Worm (Caenorhabditis elegans): ENCODE measurements around the gene cash-1.
"Not testable (repeated sequence)": the region's sequence is repeated elsewhere in the genome, so short reads cannot be mapped to it uniquely, and the experiment has no call there.

The cash-1 gene

ce11 chrV:10339200-10339599 is 22.9 kb upstream of the cash-1 start, which contains the start of gene K07C5.2:
Gene K07C5.2 (plus strand): TSS chrV:10339500.
- no peak for TF ChIP-seq skn-1 (tag; optimal IDR thresholded peaks at IDR 0.05)
- TF ChIP-seq lin-11 (tag; optimal IDR thresholded peaks at IDR 0.05) = no peak
- no peak for TF ChIP-seq nhr-11 (tag; optimal IDR thresholded peaks at IDR 0.05)
- no peak for TF ChIP-seq nhr-23 (tag; optimal IDR thresholded peaks at IDR 0.05)
- no peak for TF ChIP-seq nhr-12 (tag; optimal IDR thresholded peaks at IDR 0.05)
- TF ChIP-seq zag-1 (tag; optimal IDR thresholded peaks at IDR 0.05) = no peak
- no peak for TF ChIP-seq lin-39 (tag; optimal IDR thresholded peaks at IDR 0.05)
- no peak for TF ChIP-seq nhr-77 (tag; optimal IDR thresholded peaks at IDR 0.05)
- no peak for TF ChIP-seq mab-5 (tag; optimal IDR thresholded peaks at IDR 0.05)
- no peak for TF ChIP-seq fos-1 (tag; optimal IDR thresholded peaks at IDR 0.05)
- TF ChIP-seq ztf-11 (tag; optimal IDR thresholded peaks at IDR 0.05) = no peak
- TF ChIP-seq unc-39 (tag; optimal IDR thresholded peaks at IDR 0.05) = no peak
- TF ChIP-seq gmeb-1 (tag; optimal IDR thresholded peaks at IDR 0.05) = no peak
- TF ChIP-seq egl-27 (tag; optimal IDR thresholded peaks at IDR 0.05) = no peak

- TF ChIP-seq gmeb-1 (tag; optimal IDR thresholded peaks at IDR 0.05) = peak; percentile 69
- TF ChIP-seq Y55F3AM.14 (GFP tag; optimal IDR thresholded peaks at IDR 0.05) = peak; percentile 33
- peak; percentile 36 for TF ChIP-seq C34F6.9 (tag; optimal IDR thresholded peaks at IDR 0.05)
- TF ChIP-seq F13H6.1 (tag; optimal IDR thresholded peaks at IDR 0.05) = peak; percentile 77
- peak; percentile 31 for TF ChIP-seq crh-2 (tag; optimal IDR thresholded peaks at IDR 0.05)
- TF ChIP-seq unc-55 (GFP tag; optimal IDR thresholded peaks at IDR 0.05) = peak; percentile 42
- peak; percentile 42 to 61 for TF ChIP-seq lsy-2 (tag; optimal IDR thresholded peaks at IDR 0.05)
- peak; percentile 55 for TF ChIP-seq sem-4 (tag; optimal IDR thresholded peaks at IDR 0.05)
- peak; percentile 45 for TF ChIP-seq nhr-129 (tag; optimal IDR thresholded peaks at IDR 0.05)
- peak; percentile 66 for TF ChIP-seq sma-3 (GFP tag; optimal IDR thresholded peaks at IDR 0.05)
- TF ChIP-seq blmp-1 (tag; optimal IDR thresholded peaks at IDR 0.05; ENCODE audit: insufficient read depth) = peak; percentile 4
- TF ChIP-seq mab-5 (tag; optimal IDR thresholded peaks at IDR 0.05) = peak; percentile 30
- peak; percentile 27 for TF ChIP-seq nhr-25 (tag; optimal IDR thresholded peaks at IDR 0.05)
- peak; percentile 74 for TF ChIP-seq sma-9 (GFP tag; optimal IDR thresholded peaks at IDR 0.05)
- not testable (repeated sequence) for TF ChIP-seq sma-9 (tag; optimal IDR thresholded peaks at IDR 0.05)
- TF ChIP-seq lin-13 (GFP tag; optimal IDR thresholded peaks at IDR 0.05) = peak; percentile 62
These were observed 20.1 kb upstream of the cash-1 start, which contains the start of gene K07C5.13 for ce11 chrV:10341905-10342328. Gene K07C5.13 (plus strand): TSS chrV:10342055.

ce11 chrV:10342904-10343303 is 19.2 kb upstream of the cash-1 start, which contains the start of gene K07C5.3:
Gene K07C5.3 (plus strand): TSS chrV:10343032.
- TF ChIP-seq ZK546.5 (tag; optimal IDR thresholded peaks at IDR 0.05) (no peak), R02D3.7 (tag; optimal IDR thresholded peaks at IDR 0.05) (no peak), unc-39 (tag; optimal IDR thresholded peaks at IDR 0.05) (no peak), lin-13 (GFP tag; optimal IDR thresholded peaks at IDR 0.05) (no peak), mdl-1 (tag; optimal IDR thresholded peaks at IDR 0.05) (no peak), gmeb-1 (tag; optimal IDR thresholded peaks at IDR 0.05) (no peak), alr-1 (tag; optimal IDR thresholded peaks at IDR 0.05) (no peak), crh-2 (tag; optimal IDR thresholded peaks at IDR 0.05) (no peak), sem-4 (tag; optimal IDR thresholded peaks at IDR 0.05) (no peak), mbf-1 (tag; optimal IDR thresholded peaks at IDR 0.05) (no peak), zag-1 (tag; optimal IDR thresholded peaks at IDR 0.05) (no peak)

- TF ChIP-seq ztf-11 (tag; optimal IDR thresholded peaks at IDR 0.05) (no peak), unc-39 (tag; optimal IDR thresholded peaks at IDR 0.05) (no peak), elt-3 (tag; optimal IDR thresholded peaks at IDR 0.05) (no peak), nhr-23 (tag; optimal IDR thresholded peaks at IDR 0.05) (no peak), ceh-16 (tag; optimal IDR thresholded peaks at IDR 0.05) (no peak), nhr-77 (tag; optimal IDR thresholded peaks at IDR 0.05) (no peak), aly-2 (tag; optimal IDR thresholded peaks at IDR 0.05) (no peak), mdl-1 (tag; optimal IDR thresholded peaks at IDR 0.05) (no peak), nhr-10 (tag; optimal IDR thresholded peaks at IDR 0.05) (no peak), nhr-12 (tag; optimal IDR thresholded peaks at IDR 0.05) (no peak), sem-4 (tag; optimal IDR thresholded peaks at IDR 0.05) (no peak), Y55F3AM.14 (GFP tag; optimal IDR thresholded peaks at IDR 0.05) (no peak), dmd-4 (tag; optimal IDR thresholded peaks at IDR 0.05) (no peak), C34F6.9 (tag; optimal IDR thresholded peaks at IDR 0.05) (no peak), alr-1 (tag; optimal IDR thresholded peaks at IDR 0.05) (no peak), ZK546.5 (tag; optimal IDR thresholded peaks at IDR 0.05) (no peak), unc-55 (GFP tag; optimal IDR thresholded peaks at IDR 0.05) (no peak), egl-27 (tag; optimal IDR thresholded peaks at IDR 0.05) (no peak)
These were observed 12.0 kb upstream of the cash-1 start, which contains the start of gene K07C5.9 for ce11 chrV:10350054-10350453. Gene K07C5.9 (minus strand): TSS chrV:10350154.

Measured in whole organism, L2 larva.